Worm (Caenorhabditis elegans) whole organism, L1 larva: ENCODE measurements around the gene gldi-10.

Experiments
- C04F5.9 ChIP-seq: sonication (generic microtip); optimal IDR thresholded peaks from 2 replicates; lab custom pipeline; 2016; ENCODE audit warnings: missing genetic modification characterization, missing compliant biosample characterization
- C16A3.4 ChIP-seq: fragments of 150-350 bp; optimal IDR thresholded peaks from 2 replicates; lab custom pipeline; 2014; ENCODE audit warnings: missing biosample characterization, missing genetic modification characterization
- alr-1 ChIP-seq: fragments of 200-800 bp; sonication (Bioruptor generic); optimal IDR thresholded peaks from 2 replicates; lab custom pipeline; 2018; ENCODE audit warnings: borderline replicate concordance, mild to moderate bottlenecking, missing genetic modification characterization, missing compliant biosample characterization
- aly-2 ChIP-seq: fragments of 150-350 bp; optimal IDR thresholded peaks from 2 replicates; lab custom pipeline; 2014; ENCODE audit warnings: missing biosample characterization, missing genetic modification characterization
- ceh-90 ChIP-seq: sonication (generic microtip); optimal IDR thresholded peaks from 2 replicates; lab custom pipeline; 2016; ENCODE audit warnings: missing genetic modification characterization, missing compliant biosample characterization
- dpl-1 ChIP-seq, 3 experiments: fragments of 150-350 bp in 2 of 3; sonication (generic microtip) in 1 of 3; optimal IDR thresholded peaks; 2 replicates each; lab custom pipeline; 2014 to 2017; ENCODE audit warnings: missing biosample characterization in 3 of 3, missing genetic modification characterization in 3 of 3, missing genetic modification reagents in 3 of 3
- dsc-1 ChIP-seq: sonication (generic microtip); optimal IDR thresholded peaks from 2 replicates; lab custom pipeline; 2016; ENCODE audit warnings: mild to moderate bottlenecking, missing genetic modification characterization, missing compliant biosample characterization
- efl-1 ChIP-seq, 4 experiments: fragments of 150-350 bp; optimal IDR thresholded peaks in 3 of 4; peaks in 1 of 4; 1 replicate in 1 of 4; 2 replicates in 3 of 4; lab custom pipeline; 2014; ENCODE audit warnings: missing biosample characterization in 2 of 4, missing genetic modification characterization in 2 of 4, missing genetic modification reagents in 2 of 4
- efl-3 ChIP-seq: fragments of 200-800 bp; sonication (Bioruptor generic); optimal IDR thresholded peaks from 2 replicates; lab custom pipeline; 2018; ENCODE audit warnings: mild to moderate bottlenecking, missing genetic modification characterization, missing compliant biosample characterization
- egl-13 ChIP-seq: sonication (generic microtip); optimal IDR thresholded peaks from 2 replicates; lab custom pipeline; 2016; ENCODE audit warnings: missing genotype, missing genetic modification reagents, missing genetic modification characterization, missing compliant biosample characterization
- egl-27 ChIP-seq, 2 experiments: fragments of 150-350 bp in 1 of 2; sonication (generic microtip); optimal IDR thresholded peaks; 3 replicates each; lab custom pipeline; 2017 to 2018; ENCODE audit warnings: missing biosample characterization in 2 of 2, missing genetic modification characterization in 2 of 2, missing genetic modification reagents in 2 of 2
- elt-3 ChIP-seq, 6 experiments: fragments of 150-350 bp in 1 of 6; sonication (generic microtip); optimal IDR thresholded peaks; 2 replicates each; lab custom pipeline; 2017 to 2018; ENCODE audit warnings: missing biosample characterization in 6 of 6, missing genetic modification characterization in 6 of 6, inconsistent platforms in 1 of 6
- ets-5 ChIP-seq: fragments of 200-800 bp; sonication (Bioruptor generic); IDR thresholded peaks from 2 replicates; pipeline ENCODE4 v1.3.6; 2022; ENCODE audit warnings: missing genetic modification characterization, missing compliant biosample characterization
- fkh-10 ChIP-seq: sonication (generic microtip); optimal IDR thresholded peaks from 2 replicates; lab custom pipeline; 2017; ENCODE audit warnings: missing biosample characterization, missing genetic modification reagents, missing genetic modification characterization
- fkh-4 ChIP-seq: sonication (generic microtip); optimal IDR thresholded peaks from 2 replicates; lab custom pipeline; 2016; ENCODE audit warnings: missing compliant biosample characterization, missing genetic modification characterization, borderline replicate concordance
- fkh-8 ChIP-seq: sonication (generic microtip); optimal IDR thresholded peaks from 2 replicates; lab custom pipeline; 2016; ENCODE audit warnings: mild to moderate bottlenecking, missing genetic modification characterization, missing compliant biosample characterization
- fos-1 ChIP-seq: fragments of 150-350 bp; optimal IDR thresholded peaks from 2 replicates; lab custom pipeline; 2014; ENCODE audit warnings: missing biosample characterization, missing genetic modification characterization
- grh-1 ChIP-seq: fragments of 200-800 bp; sonication (Bioruptor generic); IDR thresholded peaks from 2 replicates; pipeline ENCODE4 v1.3.6; 2022; ENCODE audit warnings: missing genetic modification reagents, missing genetic modification characterization, missing compliant biosample characterization
- hlh-17 ChIP-seq: fragments of 200-800 bp; sonication (Bioruptor generic); optimal IDR thresholded peaks from 2 replicates; lab custom pipeline; 2018; ENCODE audit warnings: missing genetic modification characterization, mild to moderate bottlenecking, missing compliant biosample characterization, moderate library complexity, borderline replicate concordance
- hlh-4 ChIP-seq: sonication (generic microtip); optimal IDR thresholded peaks from 2 replicates; lab custom pipeline; 2016; ENCODE audit warnings: mild to moderate bottlenecking, missing genetic modification characterization, missing compliant biosample characterization
- isw-1 ChIP-seq: fragments of 200-800 bp; sonication (Bioruptor generic); IDR thresholded peaks from 2 replicates; pipeline ENCODE4 v1.3.6; 2022; ENCODE audit warnings: missing genetic modification characterization, missing compliant biosample characterization
- lin-14 ChIP-seq: fragments of 200-800 bp; sonication (Bioruptor generic); optimal IDR thresholded peaks from 2 replicates; lab custom pipeline; 2018; ENCODE audit warnings: mild to moderate bottlenecking, missing genetic modification characterization, moderate library complexity, missing compliant biosample characterization
- lin-15B ChIP-seq: fragments of 150-350 bp; sonication (generic microtip); optimal IDR thresholded peaks from 3 replicates; lab custom pipeline; 2014; ENCODE audit warnings: missing biosample characterization, missing genetic modification characterization
- lin-35 ChIP-seq, 2 experiments: fragments of 150-350 bp; optimal IDR thresholded peaks; 2 replicates each; lab custom pipeline; 2014; ENCODE audit warnings: missing biosample characterization in 2 of 2, missing genetic modification characterization in 2 of 2, missing genetic modification reagents in 2 of 2
- lin-39 ChIP-seq: fragments of 150-350 bp; optimal IDR thresholded peaks from 2 replicates; lab custom pipeline; 2014; ENCODE audit warnings: missing biosample characterization, missing genetic modification reagents, missing genetic modification characterization
- mep-1 ChIP-seq: fragments of 150-350 bp; optimal IDR thresholded peaks from 2 replicates; lab custom pipeline; 2014; ENCODE audit warnings: missing biosample characterization, missing genetic modification characterization
- nhr-11 ChIP-seq: fragments of 150-350 bp; optimal IDR thresholded peaks from 2 replicates; lab custom pipeline; 2014; ENCODE audit warnings: missing biosample characterization, missing genetic modification characterization
- nhr-19 ChIP-seq: fragments of 200-800 bp; sonication (Bioruptor generic); conservative IDR thresholded peaks from 2 replicates; pipeline ENCODE4 v1.3.6; 2022; ENCODE audit warnings: missing genetic modification characterization, missing compliant biosample characterization
- nhr-237 ChIP-seq: fragments of 150-350 bp; optimal IDR thresholded peaks from 2 replicates; lab custom pipeline; 2014; ENCODE audit warnings: missing biosample characterization, missing genetic modification characterization
- nhr-28 ChIP-seq: fragments of 150-350 bp; optimal IDR thresholded peaks from 2 replicates; lab custom pipeline; 2014; ENCODE audit warnings: missing biosample characterization, missing genetic modification characterization
- nhr-71 ChIP-seq: sonication (generic microtip); optimal IDR thresholded peaks from 2 replicates; lab custom pipeline; 2016; ENCODE audit warnings: mild to moderate bottlenecking, missing genetic modification characterization, moderate library complexity, missing compliant biosample characterization
- nhr-76 ChIP-seq: sonication (generic microtip); optimal IDR thresholded peaks from 2 replicates; lab custom pipeline; 2017; ENCODE audit warnings: missing biosample characterization, missing genetic modification characterization
- nhr-77 ChIP-seq: fragments of 150-350 bp; optimal IDR thresholded peaks from 2 replicates; lab custom pipeline; 2014; ENCODE audit warnings: missing biosample characterization, missing genetic modification characterization
- nhr-84 ChIP-seq: sonication (generic microtip); optimal IDR thresholded peaks from 2 replicates; lab custom pipeline; 2017; ENCODE audit warnings: missing biosample characterization, missing genetic modification characterization
- nhr-90 ChIP-seq: sonication (generic microtip); optimal IDR thresholded peaks from 2 replicates; lab custom pipeline; 2016; ENCODE audit warnings: mild to moderate bottlenecking, missing genetic modification characterization, missing compliant biosample characterization; ENCODE audit not compliant: poor library complexity
- pax-3 ChIP-seq: fragments of 200-800 bp; sonication (Bioruptor generic); optimal IDR thresholded peaks from 2 replicates; lab custom pipeline; 2018; ENCODE audit warnings: mild to moderate bottlenecking, missing genetic modification characterization, moderate library complexity, missing compliant biosample characterization
- rnt-1 ChIP-seq: sonication (generic microtip); optimal IDR thresholded peaks from 2 replicates; lab custom pipeline; 2016; ENCODE audit warnings: mild to moderate bottlenecking, missing genetic modification characterization, moderate library complexity, missing compliant biosample characterization
- skn-1 ChIP-seq: fragments of 150-350 bp; optimal IDR thresholded peaks from 2 replicates; lab custom pipeline; 2014; ENCODE audit warnings: missing biosample characterization, missing genetic modification characterization
- sox-4 ChIP-seq: sonication (generic microtip); optimal IDR thresholded peaks from 2 replicates; lab custom pipeline; 2016; ENCODE audit warnings: missing genetic modification characterization, missing compliant biosample characterization
- sptf-1 ChIP-seq: fragments of 150-350 bp; optimal IDR thresholded peaks from 2 replicates; lab custom pipeline; 2014; ENCODE audit warnings: missing biosample characterization, missing genetic modification characterization
- swsn-7 ChIP-seq: sonication (generic microtip); optimal IDR thresholded peaks from 2 replicates; lab custom pipeline; 2016; ENCODE audit warnings: missing genetic modification characterization, missing compliant biosample characterization
- tlp-1 ChIP-seq: fragments of 150-350 bp; optimal IDR thresholded peaks from 2 replicates; lab custom pipeline; 2014; ENCODE audit warnings: missing biosample characterization, missing genetic modification characterization
- unc-30 ChIP-seq: sonication (generic microtip); optimal IDR thresholded peaks from 2 replicates; lab custom pipeline; 2017; ENCODE audit warnings: missing biosample characterization, missing genetic modification characterization
- vab-15 ChIP-seq: sonication (generic microtip); optimal IDR thresholded peaks from 2 replicates; lab custom pipeline; 2017; ENCODE audit warnings: missing genotype, mild to moderate bottlenecking, missing genetic modification characterization, missing compliant biosample characterization

The gldi-10 gene

ce11 chrIV:9074244-9074723 is 24.8 kb upstream of the gldi-10 start, which contains the start of gene mppb-1 (continued):
- peak; percentile 52 for TF ChIP-seq lin-15B
- peak; percentile 23 for TF ChIP-seq aly-2 (tag; lab: Kevin White, UChicago)
- TF ChIP-seq nhr-28 (tag; lab: Kevin White, UChicago): no peak
- TF ChIP-seq lin-39 (tag; lab: Kevin White, UChicago): peak; percentile 69
- peak; percentile 100 for TF ChIP-seq rnt-1 (tag; lab: Kevin White, UChicago)
- peak; percentile 94 for TF ChIP-seq nhr-90
- peak; percentile 69 for TF ChIP-seq mep-1 (tag; lab: Kevin White, UChicago)
- peak in 2 of 6 experiments; percentile 22 to 51 for TF ChIP-seq elt-3 (tag; optimal IDR thresholded peaks at IDR 0.05; lab: Kevin White, UChicago)
- peak; percentile 81 for TF ChIP-seq isw-1 (GFP tag; lab: Robert Waterston, UW)
- TF ChIP-seq tlp-1 (tag; lab: Kevin White, UChicago): no peak
- peak; percentile 82 for TF ChIP-seq lin-14 (GFP tag; lab: Kevin White, UChicago)
- no peak for TF ChIP-seq alr-1
- TF ChIP-seq C16A3.4 (tag; lab: Kevin White, UChicago): peak; percentile 81
- no peak for TF ChIP-seq nhr-11 (tag; lab: Kevin White, UChicago)
- TF ChIP-seq efl-3 (GFP tag; lab: Kevin White, UChicago): peak; percentile 30
- TF ChIP-seq C04F5.9 (tag; lab: Kevin White, UChicago): peak; percentile 84
- peak; percentile 94 for TF ChIP-seq fkh-4
- peak; percentile 41 for TF ChIP-seq fkh-10 (GFP tag; lab: Kevin White, UChicago)
- peak; percentile 97 to 98 for TF ChIP-seq lin-35 (GFP tag; optimal IDR thresholded peaks at IDR 0.05; lab: Kevin White, UChicago)
- peak; percentile 63 for TF ChIP-seq nhr-237
- TF ChIP-seq nhr-84 (tag; lab: Kevin White, UChicago): no peak
- TF ChIP-seq hlh-4 (tag; lab: Kevin White, UChicago): peak; percentile 8
- peak; percentile 85 to 97 for TF ChIP-seq efl-1 (optimal IDR thresholded peaks at IDR 0.05; lab: Kevin White, UChicago)
- TF ChIP-seq efl-1 (GFP tag; optimal IDR thresholded peaks at IDR 0.05 in 1 of 2; lab: Kevin White, UChicago): peak; percentile 96 to 99
- TF ChIP-seq vab-15 (tag; lab: Kevin White, UChicago): peak; percentile 99
- peak; percentile 94 for TF ChIP-seq nhr-71 (tag; lab: Kevin White, UChicago)
- no peak for TF ChIP-seq hlh-17 (GFP tag; lab: Kevin White, UChicago)
- TF ChIP-seq nhr-76: no peak
- TF ChIP-seq sptf-1: no peak
- TF ChIP-seq grh-1 (GFP tag; lab: Robert Waterston, UW): peak; percentile 69
- TF ChIP-seq ceh-90 (tag; lab: Kevin White, UChicago): peak; percentile 94
- peak; percentile 87 for TF ChIP-seq swsn-7 (tag; lab: Kevin White, UChicago)
- TF ChIP-seq fos-1 (tag; lab: Kevin White, UChicago): peak; percentile 61
- no peak for TF ChIP-seq egl-27 (tag; optimal IDR thresholded peaks at IDR 0.05; lab: Kevin White, UChicago)
- TF ChIP-seq egl-13 (tag; lab: Kevin White, UChicago): peak; percentile 90
- no peak for TF ChIP-seq unc-30 (tag; lab: Kevin White, UChicago)
- TF ChIP-seq nhr-77 (tag; lab: Kevin White, UChicago): peak; percentile 56
- peak; percentile 85 for TF ChIP-seq sox-4
- peak; percentile 92 for TF ChIP-seq dsc-1
- peak; percentile 93 for TF ChIP-seq pax-3
- TF ChIP-seq skn-1 (tag; lab: Kevin White, UChicago): peak; percentile 83
- peak; percentile 72 for TF ChIP-seq fkh-8 (tag; lab: Kevin White, UChicago)
- TF ChIP-seq ets-5 (GFP tag; lab: Robert Waterston, UW): no peak

ce11 chrIV:9078469-9078868 is 20.6 kb upstream of the gldi-10 start, which contains the start of gene mans-4:
mans-4 (minus strand) TSS chrIV:9078569.
- no peak for TF ChIP-seq sptf-1
- no peak for TF ChIP-seq skn-1 (tag; lab: Kevin White, UChicago)
- no peak for TF ChIP-seq egl-13 (tag; lab: Kevin White, UChicago)
- no peak for TF ChIP-seq vab-15 (tag; lab: Kevin White, UChicago)
- TF ChIP-seq dpl-1 (GFP tag; optimal IDR thresholded peaks at IDR 0.05; lab: Kevin White, UChicago): peak in 1 of 3 experiments; percentile 14
- no peak for TF ChIP-seq nhr-19
- no peak for TF ChIP-seq elt-3 (tag; optimal IDR thresholded peaks at IDR 0.05; lab: Kevin White, UChicago)
- no peak for TF ChIP-seq grh-1 (GFP tag; lab: Robert Waterston, UW)
- TF ChIP-seq efl-1 (optimal IDR thresholded peaks at IDR 0.05; lab: Kevin White, UChicago): no peak
- peak; percentile 3 to 88 for TF ChIP-seq efl-1 (GFP tag; optimal IDR thresholded peaks at IDR 0.05 in 1 of 2; lab: Kevin White, UChicago)
- TF ChIP-seq dsc-1: no peak
- TF ChIP-seq, all 84 proteins: peak for 2
